Worm (Caenorhabditis elegans) whole organism, L4 larva: ENCODE measurements around the gene C14B9.8.
A peak's percentile ranks its signal among the peaks of the same experiment; 100 is the strongest.

Experiments used
- F37D6.2 ChIP-seq: sonication (generic microtip); optimal IDR thresholded peaks from 2 replicates; lab custom pipeline; 2016; ENCODE audit warnings: mild to moderate bottlenecking, missing genetic modification characterization, missing compliant biosample characterization
- F49E8.2 ChIP-seq: sonication (generic microtip); optimal IDR thresholded peaks from 2 replicates; lab custom pipeline; 2016; ENCODE audit warnings: missing compliant biosample characterization, mild to moderate bottlenecking, missing genetic modification characterization, borderline replicate concordance
- T26A8.4 ChIP-seq: fragments of 200-800 bp; sonication (Bioruptor generic); IDR thresholded peaks from 2 replicates; pipeline ENCODE4 v1.3.6; 2022; ENCODE audit warnings: missing genetic modification characterization, missing compliant biosample characterization
- Y48G9A.11 ChIP-seq: fragments of 200-800 bp; sonication (Bioruptor generic); IDR thresholded peaks from 2 replicates; pipeline ENCODE4 v1.3.6; 2022; ENCODE audit warnings: missing genetic modification reagents, missing genetic modification characterization, missing compliant biosample characterization
- Y5F2A.4 ChIP-seq: fragments of 200-800 bp; sonication (Bioruptor generic); optimal IDR thresholded peaks from 2 replicates; lab custom pipeline; 2018; ENCODE audit warnings: mild to moderate bottlenecking, missing genetic modification characterization, missing compliant biosample characterization
- Y75B8A.6 ChIP-seq: fragments of 200-800 bp; sonication (Bioruptor generic); IDR thresholded peaks from 2 replicates; pipeline ENCODE4 v1.3.6; 2022; ENCODE audit warnings: missing genetic modification reagents, missing genetic modification characterization, missing compliant biosample characterization
- ZK546.5 ChIP-seq, 2 experiments: sonication (generic microtip); optimal IDR thresholded peaks; 2 replicates each; lab custom pipeline; 2017; ENCODE audit warnings: missing biosample characterization in 2 of 2, missing genetic modification characterization in 2 of 2
- arid-1 ChIP-seq: fragments of 200-800 bp; sonication (Bioruptor generic); conservative IDR thresholded peaks from 2 replicates; pipeline ENCODE4 v1.3.6; 2022; ENCODE audit warnings: missing genetic modification reagents, missing genetic modification characterization, missing compliant biosample characterization
- ceh-44 ChIP-seq: fragments of 200-800 bp; sonication (Bioruptor generic); IDR thresholded peaks from 2 replicates; pipeline ENCODE4 v1.3.6; 2022; ENCODE audit warnings: missing genetic modification reagents, missing genetic modification characterization, missing compliant biosample characterization
- ctbp-1 ChIP-seq: fragments of 200-800 bp; sonication (Bioruptor generic); IDR thresholded peaks from 2 replicates; pipeline ENCODE4 v1.3.6; 2022; ENCODE audit warnings: missing genetic modification reagents, missing genetic modification characterization, missing compliant biosample characterization
- daf-12 ChIP-seq: fragments of 150-350 bp; optimal IDR thresholded peaks from 2 replicates; lab custom pipeline; 2014; ENCODE audit warnings: missing biosample characterization, missing genetic modification reagents, missing genetic modification characterization
- daf-16 ChIP-seq, 3 experiments: sonication (generic microtip); optimal IDR thresholded peaks; 2 replicates each; lab custom pipeline; 2016 to 2017; ENCODE audit warnings: missing genetic modification characterization in 3 of 3, missing genetic modification reagents in 3 of 3, mild to moderate bottlenecking in 2 of 3, missing compliant biosample characterization in 2 of 3, missing biosample characterization in 1 of 3, moderate library complexity in 1 of 3
- fos-1 ChIP-seq: fragments of 150-350 bp; optimal IDR thresholded peaks from 2 replicates; lab custom pipeline; 2014; ENCODE audit warnings: missing biosample characterization, missing genetic modification characterization
- gei-8 ChIP-seq: fragments of 200-800 bp; sonication (Bioruptor generic); optimal IDR thresholded peaks from 2 replicates; lab custom pipeline; 2018; ENCODE audit warnings: mild to moderate bottlenecking, missing genetic modification characterization, missing compliant biosample characterization
- hmg-1.1 ChIP-seq: fragments of 200-800 bp; sonication (Bioruptor generic); IDR thresholded peaks from 2 replicates; pipeline ENCODE4 v1.3.6; 2022; ENCODE audit warnings: missing genetic modification reagents, missing genetic modification characterization, missing compliant biosample characterization
- lin-38 ChIP-seq: fragments of 200-800 bp; sonication (Bioruptor generic); IDR thresholded peaks from 2 replicates; pipeline ENCODE4 v1.3.6; 2022; ENCODE audit warnings: missing genetic modification reagents, missing genetic modification characterization, missing compliant biosample characterization
- lin-39 ChIP-seq: fragments of 150-350 bp; optimal IDR thresholded peaks from 2 replicates; lab custom pipeline; 2014; ENCODE audit warnings: missing biosample characterization, missing genetic modification reagents, missing genetic modification characterization
- lsy-2 ChIP-seq, 2 experiments: fragments of 150-350 bp in 1 of 2; sonication (generic microtip) in 1 of 2; optimal IDR thresholded peaks; 2 replicates each; lab custom pipeline; 2014 to 2017; ENCODE audit warnings: missing biosample characterization in 2 of 2, missing genetic modification characterization in 2 of 2
- madf-5 ChIP-seq, 2 experiments: fragments of 200-800 bp; sonication (Bioruptor generic); IDR thresholded peaks; 2 replicates each; pipeline ENCODE4 v1.3.6; 2022; ENCODE audit warnings: missing compliant biosample characterization in 2 of 2, missing genetic modification characterization in 2 of 2
- mdt-29 ChIP-seq: fragments of 200-800 bp; sonication (Bioruptor generic); IDR thresholded peaks from 2 replicates; pipeline ENCODE4 v1.3.6; 2022; ENCODE audit warnings: missing genetic modification reagents, missing genetic modification characterization, missing compliant biosample characterization
- nhr-10 ChIP-seq: fragments of 150-350 bp; optimal IDR thresholded peaks from 2 replicates; lab custom pipeline; 2014; ENCODE audit warnings: missing biosample characterization, missing genetic modification characterization
- nhr-28 ChIP-seq: fragments of 150-350 bp; optimal IDR thresholded peaks from 2 replicates; lab custom pipeline; 2014; ENCODE audit warnings: missing biosample characterization, missing genetic modification characterization
- nhr-76 ChIP-seq: fragments of 150-350 bp; optimal IDR thresholded peaks from 2 replicates; lab custom pipeline; 2014; ENCODE audit warnings: missing biosample characterization, missing genetic modification characterization
- nhr-77 ChIP-seq: fragments of 150-350 bp; optimal IDR thresholded peaks from 2 replicates; lab custom pipeline; 2014; ENCODE audit warnings: missing biosample characterization, missing genetic modification characterization
- pha-4 ChIP-seq, 2 experiments: fragments of 150-350 bp in 1 of 2; fragments of 200-800 bp in 1 of 2; sonication (Bioruptor generic) in 1 of 2; IDR thresholded peaks in 1 of 2; optimal IDR thresholded peaks in 1 of 2; 2 replicates each; pipeline versions ENCODE4 v1.3.6 to Lab custom; 2014 to 2022; ENCODE audit warnings: missing genetic modification characterization in 2 of 2, missing genetic modification reagents in 2 of 2, missing biosample characterization in 1 of 2, missing compliant biosample characterization in 1 of 2
- rbr-2 ChIP-seq: sonication (generic microtip); optimal IDR thresholded peaks from 2 replicates; lab custom pipeline; 2016; ENCODE audit warnings: missing genotype, missing genetic modification characterization, missing compliant biosample characterization
- saeg-2 ChIP-seq: fragments of 200-800 bp; sonication (Bioruptor generic); IDR thresholded peaks from 2 replicates; pipeline ENCODE4 v1.3.6; 2022; ENCODE audit warnings: missing genetic modification reagents, missing genetic modification characterization, missing compliant biosample characterization
- sdz-12 ChIP-seq: fragments of 200-800 bp; sonication (Bioruptor generic); optimal IDR thresholded peaks from 2 replicates; lab custom pipeline; 2018; ENCODE audit warnings: mild to moderate bottlenecking, missing genetic modification characterization, missing compliant biosample characterization
- snpc-1.2 ChIP-seq: fragments of 200-800 bp; sonication (Bioruptor generic); IDR thresholded peaks from 2 replicates; pipeline ENCODE4 v1.3.6; 2022; ENCODE audit warnings: missing genetic modification reagents, missing genetic modification characterization, missing compliant biosample characterization
- spr-3 ChIP-seq: fragments of 200-800 bp; sonication (Bioruptor generic); optimal IDR thresholded peaks from 2 replicates; lab custom pipeline; 2018; ENCODE audit warnings: mild to moderate bottlenecking, missing genetic modification characterization, missing compliant biosample characterization
- unc-39 ChIP-seq: sonication (generic microtip); optimal IDR thresholded peaks from 2 replicates; lab custom pipeline; 2017; ENCODE audit warnings: missing biosample characterization, missing genetic modification characterization
- unc-62 ChIP-seq, 3 experiments: fragments of 150-350 bp in 1 of 3; sonication (generic microtip); optimal IDR thresholded peaks in 2 of 3; peaks in 1 of 3; 1 replicate in 1 of 3; 2 replicates in 2 of 3; lab custom pipeline; 2014 to 2017; ENCODE audit warnings: missing biosample characterization in 3 of 3, missing genetic modification characterization in 3 of 3, missing genetic modification reagents in 3 of 3, missing genotype in 1 of 3
- vab-7 ChIP-seq: fragments of 200-800 bp; sonication (Bioruptor generic); IDR thresholded peaks from 2 replicates; pipeline ENCODE4 v1.3.6; 2022; ENCODE audit warnings: missing genetic modification reagents, missing genetic modification characterization, missing compliant biosample characterization
- zip-11 ChIP-seq: fragments of 200-800 bp; sonication (Bioruptor generic); IDR thresholded peaks from 2 replicates; pipeline ENCODE4 v1.3.6; 2022; ENCODE audit warnings: missing genetic modification characterization, missing compliant biosample characterization
- ztf-7 ChIP-seq: fragments of 150-350 bp; optimal IDR thresholded peaks from 2 replicates; lab custom pipeline; 2014; ENCODE audit warnings: missing biosample characterization, missing genetic modification characterization

Gene C14B9.8

DNA sequence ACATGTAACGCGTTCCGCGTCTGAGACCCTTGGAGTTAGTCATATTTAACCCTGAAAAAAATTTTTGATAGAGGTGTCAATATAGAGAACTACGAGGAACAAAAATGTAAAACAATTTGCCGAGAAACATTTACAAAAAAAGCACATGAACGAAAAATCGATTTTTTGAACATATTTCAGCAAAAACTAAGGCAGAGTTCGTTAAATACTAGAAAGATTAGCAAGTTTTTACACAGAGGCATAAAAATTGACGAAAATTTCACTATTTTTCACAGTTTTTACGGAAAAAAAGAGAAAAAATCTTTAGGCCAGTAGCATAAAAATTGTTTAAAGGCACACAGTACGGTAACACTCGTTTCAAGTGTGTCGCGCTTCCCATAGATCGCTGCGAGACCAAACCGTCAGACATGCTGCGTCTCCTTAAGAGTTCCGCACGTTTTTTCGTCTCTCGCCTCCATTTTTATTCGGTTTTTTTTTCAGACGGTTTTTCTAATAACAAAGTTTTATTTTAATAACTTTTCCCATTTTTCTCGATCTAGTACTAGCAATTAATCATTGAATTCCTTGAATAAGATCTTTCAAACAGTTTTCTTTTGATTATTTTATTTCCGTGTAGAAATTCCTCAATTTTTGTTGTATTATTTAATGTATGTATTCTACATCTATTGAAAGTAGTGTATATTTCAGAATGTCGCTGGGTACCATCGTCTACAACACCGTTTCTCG, 14.1 kb downstream of the C14B9.8 start, which contains the start of the genes rpl-21 and C14B9.10 (continued):
- no peak for TF ChIP-seq sdz-12
- peak; percentile 62; the same call in 1 of the 2 replicates for TF ChIP-seq T26A8.4 (GFP tag; lab: Robert Waterston, UW)
- TF ChIP-seq hmg-1.1 (GFP tag; lab: Robert Waterston, UW), result peak; percentile 75
- TF ChIP-seq saeg-2 (GFP tag; lab: Robert Waterston, UW), result no peak
- TF ChIP-seq nhr-76 (tag; lab: Kevin White, UChicago), result no peak
- peak; percentile 72 for TF ChIP-seq rbr-2 (tag; lab: Kevin White, UChicago)
- peak; percentile 24 for TF ChIP-seq ztf-7 (tag; lab: Kevin White, UChicago)
- TF ChIP-seq vab-7 (GFP tag; lab: Robert Waterston, UW), result no peak
- peak; percentile 95 to 99 for TF ChIP-seq lsy-2 (tag; optimal IDR thresholded peaks at IDR 0.05; lab: Kevin White, UChicago)
- no peak for TF ChIP-seq daf-12 (tag; lab: Kevin White, UChicago)
- peak; percentile 57 for TF ChIP-seq nhr-28 (tag; lab: Kevin White, UChicago)
- no peak for TF ChIP-seq ZK546.5 (tag; optimal IDR thresholded peaks at IDR 0.05; lab: Kevin White, UChicago)
- TF ChIP-seq F37D6.2 (tag; lab: Kevin White, UChicago), result no peak
- TF ChIP-seq Y5F2A.4 (GFP tag; lab: Kevin White, UChicago), result no peak
- no peak for TF ChIP-seq nhr-10 (tag; lab: Kevin White, UChicago)
- no peak for TF ChIP-seq daf-16 (GFP tag; optimal IDR thresholded peaks at IDR 0.05; lab: Kevin White, UChicago)
- peak; percentile 44 for TF ChIP-seq daf-16 (tag; optimal IDR thresholded peaks at IDR 0.05; lab: Kevin White, UChicago)
- no peak for TF ChIP-seq ceh-44 (GFP tag; lab: Robert Waterston, UW)
- no peak for TF ChIP-seq unc-39 (tag; lab: Kevin White, UChicago)
- 0 out of 2 replicates have a peak, but pooled peaks have one; percentile 25 for TF ChIP-seq ctbp-1 (GFP tag; lab: Robert Waterston, UW)
- TF ChIP-seq zip-11 (GFP tag; lab: Robert Waterston, UW), result no peak
- TF ChIP-seq fos-1 (tag; lab: Kevin White, UChicago), result no peak
- peak in 1 of 2 experiments; percentile 1 for TF ChIP-seq unc-62 (GFP tag; optimal IDR thresholded peaks at IDR 0.05 in 1 of 2; lab: Kevin White, UChicago)
- no peak for TF ChIP-seq unc-62 (tag; optimal IDR thresholded peaks at IDR 0.05; lab: Kevin White, UChicago)
- no peak for TF ChIP-seq mdt-29 (GFP tag; lab: Robert Waterston, UW)
- TF ChIP-seq spr-3, result no peak
- TF ChIP-seq madf-5 (GFP tag; IDR thresholded peaks at IDR 0.05; lab: Robert Waterston, UW), result no peak

DNA sequence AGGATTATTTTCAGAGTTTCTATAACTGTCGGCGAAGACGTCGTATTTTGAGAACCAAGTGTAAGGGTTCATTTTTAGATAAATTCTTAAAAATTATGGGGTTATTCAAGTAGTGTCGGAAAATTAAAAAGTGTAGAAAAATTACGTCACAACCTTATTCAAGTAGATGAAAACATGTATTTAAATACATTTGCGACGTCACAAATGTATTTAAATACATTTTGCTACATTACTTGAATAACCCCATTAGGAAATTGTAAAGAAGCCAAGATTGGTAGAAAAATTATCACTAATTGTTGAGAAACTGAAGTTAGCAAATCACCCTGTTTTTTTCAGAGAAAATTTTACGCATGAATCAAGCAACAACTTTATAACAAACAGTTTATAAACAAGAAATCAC, 15.2 kb downstream of the C14B9.8 start:
- peak; percentile 44; the same call in 1 of the 2 replicates for TF ChIP-seq pha-4 (GFP tag; IDR thresholded peaks at IDR 0.05; lab: Robert Waterston, UW)
- TF ChIP-seq pha-4 (tag; optimal IDR thresholded peaks at IDR 0.05; lab: Kevin White, UChicago), result no peak
- no peak for TF ChIP-seq gei-8 (GFP tag; lab: Kevin White, UChicago)
- no peak for TF ChIP-seq nhr-77 (tag; lab: Kevin White, UChicago)
- peak; percentile 65 for TF ChIP-seq Y48G9A.11 (GFP tag; lab: Robert Waterston, UW)
- no peak for TF ChIP-seq lin-39 (tag; lab: Kevin White, UChicago)
- peak; percentile 52; the same call in 1 of the 2 replicates for TF ChIP-seq snpc-1.2 (GFP tag; lab: Robert Waterston, UW)
- TF ChIP-seq unc-62 (GFP tag; optimal IDR thresholded peaks at IDR 0.05 in 1 of 2; lab: Kevin White, UChicago), result no peak
- TF ChIP-seq unc-62 (tag; optimal IDR thresholded peaks at IDR 0.05; lab: Kevin White, UChicago), result no peak
- TF ChIP-seq Y75B8A.6, result no peak
- 0 out of 2 replicates have a peak, but pooled peaks have one; percentile 24 for TF ChIP-seq arid-1 (GFP tag; lab: Robert Waterston, UW)
- TF ChIP-seq sdz-12, result no peak
- TF ChIP-seq nhr-76 (tag; lab: Kevin White, UChicago), result no peak
- TF ChIP-seq lin-38 (GFP tag; lab: Robert Waterston, UW), result peak; percentile 58
- peak; percentile 63 for TF ChIP-seq F49E8.2 (tag; lab: Kevin White, UChicago)
- TF ChIP-seq, all 104 proteins: peak for 6
